Worm (Caenorhabditis elegans): ENCODE measurements around the gene B0303.11.

Gene B0303.11

ce11 chrIII:8658367-8658761 lies 51.8 kb downstream of the B0303.11 start (continued):
- no peak for TF ChIP-seq unc-30 (tag; optimal IDR thresholded peaks at IDR 0.05)
- TF ChIP-seq alr-1 (tag; optimal IDR thresholded peaks at IDR 0.05; ENCODE audit: borderline replicate concordance) = no peak
- TF ChIP-seq dpl-1 (GFP tag; optimal IDR thresholded peaks at IDR 0.05) = peak; percentile 38 to 68 (median 57)
- peak; percentile 83 for TF ChIP-seq fos-1 (tag; optimal IDR thresholded peaks at IDR 0.05)
- TF ChIP-seq elt-2 (tag; optimal IDR thresholded peaks at IDR 0.05) = peak; percentile 96
- TF ChIP-seq nhr-237 (tag; optimal IDR thresholded peaks at IDR 0.05) = peak; percentile 66
- TF ChIP-seq jun-1 (tag; optimal IDR thresholded peaks at IDR 0.05) = peak; percentile 69
- peak; percentile 55 for TF ChIP-seq skn-1 (tag; optimal IDR thresholded peaks at IDR 0.05)
- no peak for TF ChIP-seq unc-86 (tag; optimal IDR thresholded peaks at IDR 0.05)
- no peak for TF ChIP-seq nhr-12 (tag; optimal IDR thresholded peaks at IDR 0.05)
- no peak for TF ChIP-seq F16B12.6 (tag; optimal IDR thresholded peaks at IDR 0.05)
- peak in 5 of 6 experiments; percentile 63 to 95 (median 91) for TF ChIP-seq elt-3 (tag; optimal IDR thresholded peaks at IDR 0.05)
- peak; percentile 32 for TF ChIP-seq aly-2 (tag; optimal IDR thresholded peaks at IDR 0.05)
- TF ChIP-seq nhr-84 (tag; optimal IDR thresholded peaks at IDR 0.05) = peak; percentile 80
- TF ChIP-seq efl-1 (optimal IDR thresholded peaks at IDR 0.05) = peak; percentile 57 to 65
- TF ChIP-seq efl-1 (GFP tag; optimal IDR thresholded peaks at IDR 0.05 in 1 of 2) = peak; percentile 47 to 95
- no peak for TF ChIP-seq ces-1 (GFP tag; optimal IDR thresholded peaks at IDR 0.05)
- peak; percentile 76 for TF ChIP-seq snpc-4 (tag; optimal IDR thresholded peaks at IDR 0.05)
- TF ChIP-seq aha-1 (tag; optimal IDR thresholded peaks at IDR 0.05) = peak; percentile 34
- no peak for TF ChIP-seq nhr-11 (tag; optimal IDR thresholded peaks at IDR 0.05)
- peak; percentile 18 for TF ChIP-seq sup-37 (GFP tag; optimal IDR thresholded peaks at IDR 0.05)
- peak; percentile 24 to 56 (median 47) for TF ChIP-seq ceh-82 (tag; optimal IDR thresholded peaks at IDR 0.05)
- TF ChIP-seq nhr-85 (tag) = peak; percentile 99
- no peak for TF ChIP-seq tlp-1 (tag; optimal IDR thresholded peaks at IDR 0.05)
- peak; percentile 55 for TF ChIP-seq pag-3 (tag; optimal IDR thresholded peaks at IDR 0.05; ENCODE audit: borderline replicate concordance, insufficient read depth)
- peak; percentile 34; the same call in 1 of the 2 replicates for TF ChIP-seq ceh-88 (GFP tag; IDR thresholded peaks at IDR 0.05)
- no peak for TF ChIP-seq fkh-4 (tag; optimal IDR thresholded peaks at IDR 0.05; ENCODE audit: borderline replicate concordance)
- TF ChIP-seq xbp-1 (tag; optimal IDR thresholded peaks at IDR 0.05) = peak; percentile 88
- no peak for TF ChIP-seq sptf-1 (tag; optimal IDR thresholded peaks at IDR 0.05)
- TF ChIP-seq nhr-77 (tag; optimal IDR thresholded peaks at IDR 0.05) = peak; percentile 89
- peak; percentile 68 for TF ChIP-seq hpl-2 (GFP tag; optimal IDR thresholded peaks at IDR 0.05)
- TF ChIP-seq unc-98 (GFP tag; IDR thresholded peaks at IDR 0.05) = peak; percentile 44
- peak; percentile 96 for TF ChIP-seq mep-1 (tag; optimal IDR thresholded peaks at IDR 0.05)
- peak; percentile 96 for TF ChIP-seq unc-130 (tag; optimal IDR thresholded peaks at IDR 0.05)
- no peak for TF ChIP-seq ets-5 (GFP tag; IDR thresholded peaks at IDR 0.05)
- peak; percentile 87 for TF ChIP-seq mef-2 (tag; optimal IDR thresholded peaks at IDR 0.05)

ce11 chrIII:8657676-8658366 lies 52.4 kb downstream of the B0303.11 start:
- TF ChIP-seq nhr-90 (tag; optimal IDR thresholded peaks at IDR 0.05; ENCODE audit: poor library complexity) (no peak), efl-1 (optimal IDR thresholded peaks at IDR 0.05) (no peak), efl-1 (GFP tag; optimal IDR thresholded peaks at IDR 0.05 in 1 of 2) (peak in 1 of 2 experiments; percentile 92)

- TF ChIP-seq tlp-1 (tag; optimal IDR thresholded peaks at IDR 0.05) = peak; percentile 78
- TF ChIP-seq elt-3 (tag; optimal IDR thresholded peaks at IDR 0.05) = peak in 2 of 6 experiments; percentile 26 to 81
- TF ChIP-seq hpl-2 (GFP tag; optimal IDR thresholded peaks at IDR 0.05) = no peak
- TF ChIP-seq nhr-20 (tag; optimal IDR thresholded peaks at IDR 0.05) = peak; percentile 34
- no peak for TF ChIP-seq xbp-1 (tag; optimal IDR thresholded peaks at IDR 0.05)
- TF ChIP-seq unc-86 (tag; optimal IDR thresholded peaks at IDR 0.05) = no peak
- TF ChIP-seq elt-2 (tag; optimal IDR thresholded peaks at IDR 0.05) = peak; percentile 92
- TF ChIP-seq lin-14 (GFP tag; optimal IDR thresholded peaks at IDR 0.05) = peak; percentile 35
- TF ChIP-seq tbx-2 (tag; optimal IDR thresholded peaks at IDR 0.05) = no peak
- no peak for TF ChIP-seq nhr-19 (GFP tag; conservative IDR thresholded peaks at IDR 0.05)
- TF ChIP-seq nhr-77 (tag; optimal IDR thresholded peaks at IDR 0.05) = no peak
- no peak for TF ChIP-seq unc-62 (GFP tag; optimal IDR thresholded peaks at IDR 0.05)
- peak; percentile 38 for TF ChIP-seq nhr-71 (tag; optimal IDR thresholded peaks at IDR 0.05)
- TF ChIP-seq mdl-1 (tag; optimal IDR thresholded peaks at IDR 0.05) = peak in 1 of 2 experiments; percentile 23
- TF ChIP-seq lin-35 (GFP tag; optimal IDR thresholded peaks at IDR 0.05) = peak in 1 of 2 experiments; percentile 46
- TF ChIP-seq zag-1 (tag; optimal IDR thresholded peaks at IDR 0.05) = no peak
- no peak for TF ChIP-seq ceh-8 (GFP tag; optimal IDR thresholded peaks at IDR 0.05)
- TF ChIP-seq nhr-85 (tag) = peak; percentile 23
- no peak for TF ChIP-seq nhr-76 (tag; optimal IDR thresholded peaks at IDR 0.05)
- no peak for TF ChIP-seq swsn-7 (tag; optimal IDR thresholded peaks at IDR 0.05)
- TF ChIP-seq nhr-90 (tag; optimal IDR thresholded peaks at IDR 0.05; ENCODE audit: poor library complexity) = peak; percentile 27
- TF ChIP-seq aha-1 (tag; optimal IDR thresholded peaks at IDR 0.05) = no peak
- peak; percentile 41 for TF ChIP-seq jun-1 (tag; optimal IDR thresholded peaks at IDR 0.05)
Measured at ce11 chrIII:8656957-8657356, 53.3 kb downstream of the B0303.11 start.

All from whole organism, L1 larva.